Fruit fly (Drosophila melanogaster) whole organism, embryonic: Measurements from ENCODE around the gene CG10581.

ENCODE experiments used
- CG10209 ChIP-seq: fragments of 200-800 bp; sonication (Bioruptor generic); optimal IDR thresholded peaks from 3 replicates; lab custom pipeline; 2017; ENCODE audit warnings: missing biosample characterization, mild to moderate bottlenecking, missing genetic modification characterization, missing genetic modification reagents
- CG10267 ChIP-seq: fragments of 200-800 bp; sonication (Bioruptor generic); optimal IDR thresholded peaks from 2 replicates; lab custom pipeline; 2018; ENCODE audit warnings: missing biosample characterization, mild to moderate bottlenecking, missing genetic modification characterization, moderate library complexity
- CG10543 ChIP-seq: fragments of 200-800 bp; sonication (Bioruptor generic); optimal IDR thresholded peaks from 3 replicates; lab custom pipeline; 2017; ENCODE audit warnings: missing biosample characterization, mild to moderate bottlenecking, missing genetic modification characterization, moderate library complexity
- CG11696 ChIP-seq: fragments of 200-800 bp; sonication (Bioruptor generic); IDR thresholded peaks from 2 replicates; pipeline ENCODE4 v1.3.6; 2022; ENCODE audit warnings: missing biosample characterization, missing genetic modification characterization
- CG12659 ChIP-seq: fragments of 200-800 bp; sonication (Bioruptor generic); optimal IDR thresholded peaks from 3 replicates; lab custom pipeline; 2017; ENCODE audit warnings: mild to moderate bottlenecking, missing biosample characterization, missing genetic modification reagents, missing genetic modification characterization
- CG13775 ChIP-seq: fragments of 200-800 bp; sonication (Bioruptor generic); optimal IDR thresholded peaks from 3 replicates; lab custom pipeline; 2017; ENCODE audit warnings: missing biosample characterization, mild to moderate bottlenecking, missing genetic modification characterization
- CG14014 ChIP-seq: fragments of 200-800 bp; sonication (Bioruptor generic); IDR thresholded peaks from 2 replicates; pipeline ENCODE4 v1.3.6; 2022; ENCODE audit warnings: missing biosample characterization, missing genetic modification characterization
- CG17186 ChIP-seq: fragments of 200-800 bp; sonication (Bioruptor generic); optimal IDR thresholded peaks from 3 replicates; lab custom pipeline; 2017; ENCODE audit warnings: missing biosample characterization, missing genetic modification reagents, missing genetic modification characterization
- CG18619 ChIP-seq: fragments of 200-800 bp; sonication (Bioruptor generic); optimal IDR thresholded peaks from 3 replicates; lab custom pipeline; 2017; ENCODE audit warnings: missing biosample characterization, mild to moderate bottlenecking, missing genetic modification characterization
- CG2116 ChIP-seq: fragments of 200-800 bp; sonication (Bioruptor generic); optimal IDR thresholded peaks from 3 replicates; lab custom pipeline; 2018; ENCODE audit warnings: missing biosample characterization, mild to moderate bottlenecking, missing genetic modification characterization
- CG2202 ChIP-seq: fragments of 200-800 bp; sonication (Bioruptor generic); optimal IDR thresholded peaks from 2 replicates; lab custom pipeline; 2018; ENCODE audit warnings: missing biosample characterization, mild to moderate bottlenecking, missing genetic modification characterization
- CG2712 ChIP-seq: fragments of 200-800 bp; optimal IDR thresholded peaks from 3 replicates; lab custom pipeline; 2019; ENCODE audit warnings: missing biosample characterization, mild to moderate bottlenecking, missing genetic modification characterization, moderate library complexity
- CG31441 ChIP-seq: fragments of 200-800 bp; sonication (Bioruptor generic); IDR thresholded peaks from 2 replicates; pipeline ENCODE4 v1.3.6; 2022; ENCODE audit warnings: missing biosample characterization, missing genetic modification characterization
- CG6654 ChIP-seq: fragments of 200-800 bp; sonication (Bioruptor generic); optimal IDR thresholded peaks from 2 replicates; lab custom pipeline; 2017; ENCODE audit warnings: missing biosample characterization, mild to moderate bottlenecking, missing genetic modification characterization
- CG6765 ChIP-seq: fragments of 200-800 bp; sonication (Bioruptor generic); optimal IDR thresholded peaks from 3 replicates; lab custom pipeline; 2017; ENCODE audit warnings: missing biosample characterization, mild to moderate bottlenecking, missing genetic modification characterization
- CG9797 ChIP-seq: fragments of 200-800 bp; sonication (Bioruptor generic); optimal IDR thresholded peaks from 3 replicates; lab custom pipeline; 2018; ENCODE audit warnings: missing biosample characterization, mild to moderate bottlenecking, missing genetic modification characterization
- Dll ChIP-seq: fragments of 200-800 bp; sonication (Bioruptor generic); IDR thresholded peaks from 4 replicates; pipeline ENCODE4 v1.3.6; 2022; ENCODE audit warnings: missing biosample characterization, missing genetic modification characterization; ENCODE audit not compliant: partially characterized antibody
- Fer2 ChIP-seq: fragments of 200-800 bp; sonication (Bioruptor generic); optimal IDR thresholded peaks from 2 replicates; lab custom pipeline; 2018; ENCODE audit warnings: missing biosample characterization, mild to moderate bottlenecking, missing genetic modification characterization, moderate library complexity
- Gsc ChIP-seq: fragments of 200-800 bp; sonication (Bioruptor generic); IDR thresholded peaks from 2 replicates; pipeline ENCODE4 v1.3.6; 2022; ENCODE audit warnings: missing biosample characterization, missing genetic modification characterization
- Gug ChIP-seq: fragments of 200-800 bp; sonication (Bioruptor generic); IDR thresholded peaks from 4 replicates; pipeline ENCODE4 v1.3.6; 2022; ENCODE audit warnings: missing biosample characterization, missing genetic modification characterization
- HLH3B ChIP-seq: fragments of 200-800 bp; sonication (Bioruptor generic); IDR thresholded peaks from 2 replicates; pipeline ENCODE4 v1.3.6; 2022; ENCODE audit warnings: missing biosample characterization, missing genetic modification characterization
- Hr3 ChIP-seq: fragments of 200-800 bp; sonication (Bioruptor generic); optimal IDR thresholded peaks from 3 replicates; lab custom pipeline; 2016; ENCODE audit warnings: missing biosample characterization, missing genetic modification characterization
- Hsf ChIP-seq: fragments of 200-800 bp; sonication (Bioruptor generic); optimal IDR thresholded peaks from 3 replicates; lab custom pipeline; 2016; ENCODE audit warnings: missing biosample characterization, missing genetic modification characterization
- MESR4 ChIP-seq: fragments of 200-800 bp; sonication (Bioruptor generic); optimal IDR thresholded peaks from 2 replicates; lab custom pipeline; 2018; ENCODE audit warnings: missing biosample characterization, mild to moderate bottlenecking, missing genetic modification characterization, moderate library complexity
- Med ChIP-seq: fragments of 200-800 bp; sonication (Bioruptor generic); peaks from one replicate; lab custom pipeline; 2016; ENCODE audit warnings: missing biosample characterization, missing genetic modification characterization, mild to moderate bottlenecking, inconsistent platforms, moderate library complexity
- Poxn ChIP-seq: fragments of 200-800 bp; sonication (Bioruptor generic); IDR thresholded peaks from 2 replicates; pipeline ENCODE4 v1.3.6; 2022; ENCODE audit warnings: missing biosample characterization, missing genetic modification characterization
- Ptx1 ChIP-seq: fragments of 200-800 bp; sonication (Bioruptor generic); IDR thresholded peaks from 2 replicates; pipeline ENCODE4 v1.3.6; 2022; ENCODE audit warnings: missing biosample characterization, missing genetic modification characterization
- Rx ChIP-seq: fragments of 200-800 bp; sonication (Bioruptor generic); IDR thresholded peaks from 2 replicates; pipeline ENCODE4 v1.3.6; 2022; ENCODE audit warnings: missing biosample characterization, missing genetic modification characterization
- Six4 ChIP-seq: fragments of 200-800 bp; sonication (Bioruptor generic); optimal IDR thresholded peaks from 2 replicates; lab custom pipeline; 2016; ENCODE audit warnings: missing biosample characterization, missing genetic modification characterization
- bbx ChIP-seq: fragments of 200-800 bp; sonication (Bioruptor generic); IDR thresholded peaks from 2 replicates; pipeline ENCODE4 v1.3.6; 2022; ENCODE audit warnings: missing biosample characterization, missing genetic modification characterization; ENCODE audit not compliant: partially characterized antibody
- cg ChIP-seq: fragments of 200-800 bp; sonication (Bioruptor generic); optimal IDR thresholded peaks from 3 replicates; lab custom pipeline; 2019; ENCODE audit warnings: missing biosample characterization, mild to moderate bottlenecking, missing genetic modification characterization, moderate library complexity
- chinmo ChIP-seq: fragments of 200-800 bp; sonication (Bioruptor generic); IDR thresholded peaks from 4 replicates; pipeline ENCODE4 v1.3.6; 2022; ENCODE audit warnings: missing biosample characterization, missing genetic modification characterization; ENCODE audit not compliant: partially characterized antibody
- croc ChIP-seq: fragments of 200-800 bp; sonication (Bioruptor generic); conservative IDR thresholded peaks from 3 replicates; pipeline ENCODE4 v1.3.6; 2022; ENCODE audit warnings: missing biosample characterization, missing genetic modification characterization
- crol ChIP-seq: fragments of 200-800 bp; sonication (Bioruptor generic); IDR thresholded peaks from 2 replicates; pipeline ENCODE4 v1.3.6; 2022; ENCODE audit warnings: missing biosample characterization, missing genetic modification characterization
- eyg ChIP-seq: fragments of 200-800 bp; sonication (Bioruptor generic); optimal IDR thresholded peaks from 3 replicates; lab custom pipeline; 2016; ENCODE audit warnings: missing biosample characterization, missing genetic modification characterization
- fd96Cb ChIP-seq: fragments of 200-800 bp; sonication (Bioruptor generic); optimal IDR thresholded peaks from 2 replicates; lab custom pipeline; 2018; ENCODE audit warnings: missing biosample characterization, mild to moderate bottlenecking, missing genetic modification characterization, moderate library complexity
- inv ChIP-seq: fragments of 200-800 bp; sonication (Bioruptor generic); IDR thresholded peaks from 2 replicates; pipeline ENCODE4 v1.3.6; 2022; ENCODE audit warnings: missing biosample characterization, missing genetic modification characterization; ENCODE audit not compliant: partially characterized antibody
- jing ChIP-seq: fragments of 200-800 bp; sonication (Bioruptor generic); optimal IDR thresholded peaks from 2 replicates; lab custom pipeline; 2018; ENCODE audit warnings: missing biosample characterization, mild to moderate bottlenecking, missing genetic modification characterization
- lmd ChIP-seq: fragments of 200-800 bp; sonication (Bioruptor generic); IDR thresholded peaks from 2 replicates; pipeline ENCODE4 v1.3.6; 2022; ENCODE audit warnings: missing biosample characterization, missing genetic modification characterization
- mam ChIP-seq: fragments of 200-800 bp; sonication (Bioruptor generic); optimal IDR thresholded peaks from 3 replicates; lab custom pipeline; 2016; ENCODE audit warnings: missing biosample characterization, missing genetic modification characterization
- nerfin-1 ChIP-seq: fragments of 200-800 bp; sonication (Bioruptor generic); optimal IDR thresholded peaks from 3 replicates; lab custom pipeline; 2019; ENCODE audit warnings: missing biosample characterization, mild to moderate bottlenecking, missing genetic modification characterization, moderate library complexity
- nmo ChIP-seq: fragments of 200-800 bp; sonication (Bioruptor generic); optimal IDR thresholded peaks from 2 replicates; lab custom pipeline; 2018; ENCODE audit warnings: missing biosample characterization, mild to moderate bottlenecking, missing genetic modification characterization, moderate library complexity
- org-1 ChIP-seq: fragments of 200-800 bp; sonication (Bioruptor generic); optimal IDR thresholded peaks from 2 replicates; lab custom pipeline; 2017; ENCODE audit warnings: missing biosample characterization, missing genetic modification characterization
- pzg ChIP-seq: fragments of 200-800 bp; sonication (Bioruptor generic); optimal IDR thresholded peaks from 3 replicates; lab custom pipeline; 2018; ENCODE audit warnings: missing biosample characterization, mild to moderate bottlenecking, missing genetic modification characterization, moderate library complexity
- row ChIP-seq: fragments of 200-800 bp; sonication (Bioruptor generic); IDR thresholded peaks from 3 replicates; pipeline ENCODE4 v1.3.6; 2022; ENCODE audit warnings: missing biosample characterization, missing genetic modification characterization
- sima ChIP-seq: fragments of 200-800 bp; sonication (Bioruptor generic); optimal IDR thresholded peaks from 2 replicates; lab custom pipeline; 2016; ENCODE audit warnings: missing biosample characterization, missing genetic modification characterization
- tap ChIP-seq: fragments of 200-800 bp; optimal IDR thresholded peaks from 3 replicates; lab custom pipeline; 2019; ENCODE audit warnings: missing biosample characterization, mild to moderate bottlenecking, missing genetic modification characterization, moderate library complexity
- tna ChIP-seq: fragments of 200-800 bp; sonication (Bioruptor generic); IDR thresholded peaks from 2 replicates; pipeline ENCODE4 v1.3.6; 2022; ENCODE audit warnings: missing biosample characterization, missing genetic modification characterization; ENCODE audit not compliant: partially characterized antibody
- ttk ChIP-seq: fragments of 200-800 bp; sonication (Bioruptor generic); IDR thresholded peaks from 2 replicates; pipeline ENCODE4 v2.1.2; 2022; ENCODE audit warnings: missing biosample characterization, missing genetic modification characterization
- zen ChIP-seq: fragments of 200-800 bp; sonication (Bioruptor generic); optimal IDR thresholded peaks from 3 replicates; lab custom pipeline; 2018; ENCODE audit warnings: missing biosample characterization, mild to moderate bottlenecking, missing genetic modification characterization, moderate library complexity

CG10581 gene

DNA sequence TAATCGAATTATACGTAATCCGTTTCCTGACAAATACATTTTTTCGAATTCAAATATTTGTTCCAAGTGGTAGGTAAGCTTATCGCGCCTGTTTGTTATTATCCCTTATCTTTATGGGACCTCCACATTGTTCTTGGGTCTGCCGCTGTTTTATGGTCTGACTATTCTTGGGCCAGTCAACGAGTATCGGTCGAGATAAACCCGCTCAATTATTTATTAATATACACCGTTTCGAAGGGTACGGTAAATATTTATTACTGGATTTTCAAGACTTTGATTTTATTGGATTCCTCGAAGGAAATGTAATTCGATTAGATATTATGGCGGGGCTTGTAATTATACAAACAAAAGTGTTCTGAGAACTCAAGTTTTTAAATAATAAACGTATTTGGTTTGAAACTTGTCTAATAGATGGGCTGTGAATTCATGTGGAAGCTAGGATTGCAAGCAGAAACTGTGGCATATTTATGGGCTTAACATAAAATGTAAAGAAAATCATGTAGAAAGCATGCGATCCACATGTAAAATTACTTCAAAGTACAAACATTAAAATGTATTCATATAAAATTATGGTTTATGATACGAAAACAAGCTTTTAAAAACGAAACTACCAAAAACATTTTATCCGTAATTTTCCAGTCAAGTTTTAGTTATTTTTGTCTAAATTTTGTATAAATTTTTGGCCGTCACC lies 31.4 kb upstream of the CG10581 start, which contains the start of gene CG43072 (continued):
- TF ChIP-seq bbx (GFP tag; lab: Robert Waterston, UW) (0 out of 2 replicates have a peak, but pooled peaks have one; percentile 43), sima (no peak), zen (tag; lab: Kevin White, UChicago) (peak; percentile 26), CG31441 (GFP tag; lab: Robert Waterston, UW) (0 out of 2 replicates have a peak, but pooled peaks have one; percentile 15), tap (tag; lab: Kevin White, UChicago) (peak; percentile 59), CG10209 (GFP tag; lab: Kevin White, UChicago) (no peak), jing (no peak), CG10267 (tag; lab: Kevin White, UChicago) (peak; percentile 15), croc (GFP tag; lab: Robert Waterston, UW) (no peak), CG18619 (GFP tag; lab: Kevin White, UChicago) (no peak), ttk (no peak), CG12659 (GFP tag; lab: Kevin White, UChicago) (no peak), mam (GFP tag; lab: Kevin White, UChicago) (no peak), nerfin-1 (tag; lab: Kevin White, UChicago) (peak; percentile 16), Ptx1 (GFP tag; lab: Robert Waterston, UW) (no peak), CG10543 (GFP tag; lab: Kevin White, UChicago) (peak; percentile 37), Six4 (GFP tag; lab: Kevin White, UChicago) (no peak), tna (GFP tag; lab: Robert Waterston, UW) (no peak), inv (GFP tag; lab: Robert Waterston, UW) (no peak), CG11696 (GFP tag; lab: Robert Waterston, UW) (no peak), Poxn (no peak), Hr3 (no peak), CG17186 (GFP tag; lab: Kevin White, UChicago) (no peak), Hsf (GFP tag; lab: Kevin White, UChicago) (no peak), org-1 (GFP tag; lab: Kevin White, UChicago) (no peak), CG6765 (GFP tag; lab: Kevin White, UChicago) (no peak), row (GFP tag; lab: Robert Waterston, UW) (no peak), CG2202 (tag; lab: Kevin White, UChicago) (no peak), CG14014 (GFP tag; lab: Robert Waterston, UW) (no peak), Gug (GFP tag; lab: Robert Waterston, UW) (no peak), CG9797 (GFP tag; lab: Kevin White, UChicago) (no peak), fd96Cb (tag; lab: Kevin White, UChicago) (no peak), Gsc (GFP tag; lab: Robert Waterston, UW) (no peak), Fer2 (peak; percentile 6), eyg (GFP tag; lab: Kevin White, UChicago) (no peak), CG13775 (GFP tag; lab: Kevin White, UChicago) (no peak), HLH3B (GFP tag; lab: Robert Waterston, UW) (no peak), lmd (no peak), nmo (GFP tag; lab: Kevin White, UChicago) (no peak), CG6654 (GFP tag; lab: Kevin White, UChicago) (no peak), CG2116 (no peak), CG2712 (tag; lab: Kevin White, UChicago) (no peak), cg (GFP tag; lab: Kevin White, UChicago) (no peak), MESR4 (GFP tag; lab: Kevin White, UChicago) (no peak), Med (peak; percentile 70), Dll (no peak), crol (GFP tag; lab: Robert Waterston, UW) (no peak), pzg (GFP tag; lab: Kevin White, UChicago) (no peak), chinmo (GFP tag; lab: Robert Waterston, UW) (0 out of 4 replicates have a peak, but pooled peaks have one; percentile 16), Rx (GFP tag; lab: Robert Waterston, UW) (no peak)
